Worm (Caenorhabditis elegans) whole organism, L4/young adult: ENCODE measurements around the gene lec-11.
"Not testable (repeated sequence)": the region's sequence is repeated elsewhere in the genome, so short reads cannot be mapped to it uniquely, and the experiment has no call there.

Source experiments
- W03F9.2 ChIP-seq: fragments of 150-350 bp; optimal IDR thresholded peaks from 2 replicates; lab custom pipeline; 2014; ENCODE audit warnings: missing biosample characterization, missing genetic modification characterization
- dao-5 ChIP-seq: sonication (generic microtip); optimal IDR thresholded peaks from 2 replicates; lab custom pipeline; 2016; ENCODE audit warnings: missing genotype, missing genetic modification characterization, moderate library complexity, missing compliant biosample characterization
- him-1 ChIP-seq: sonication (generic microtip); optimal IDR thresholded peaks from 2 replicates; lab custom pipeline; 2016; ENCODE audit warnings: missing genotype, missing genetic modification reagents, missing genetic modification characterization, missing compliant biosample characterization

Gene lec-11

DNA sequence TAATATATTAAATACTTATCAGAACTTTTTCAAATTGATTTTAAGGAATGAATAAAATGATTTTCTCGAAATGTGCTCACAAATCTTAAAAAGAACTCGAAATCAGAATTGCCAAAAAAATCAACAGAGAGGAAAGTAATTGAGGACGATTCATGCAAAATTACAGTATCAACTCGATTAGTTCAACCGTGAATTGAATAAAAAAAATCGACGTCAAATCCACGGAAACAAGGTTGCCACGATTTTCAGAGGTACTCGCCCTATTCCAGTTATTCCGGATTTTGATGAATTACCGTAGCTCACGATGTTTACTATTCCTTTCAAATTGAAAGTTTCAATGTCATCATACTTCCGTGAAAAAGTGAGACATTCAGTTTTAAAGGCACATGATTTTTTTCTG, 12.4 kb upstream of the lec-11 start, which contains the start of gene F15B10.3:
Gene F15B10.3 (plus strand): TSS at position 301 of the 400 bp plus-strand sequence.
- TF ChIP-seq W03F9.2 (tag; lab: Kevin White, UChicago) (no peak), dao-5 (tag; lab: Kevin White, UChicago) (no peak), him-1 (tag; lab: Kevin White, UChicago) (no peak)

DNA sequence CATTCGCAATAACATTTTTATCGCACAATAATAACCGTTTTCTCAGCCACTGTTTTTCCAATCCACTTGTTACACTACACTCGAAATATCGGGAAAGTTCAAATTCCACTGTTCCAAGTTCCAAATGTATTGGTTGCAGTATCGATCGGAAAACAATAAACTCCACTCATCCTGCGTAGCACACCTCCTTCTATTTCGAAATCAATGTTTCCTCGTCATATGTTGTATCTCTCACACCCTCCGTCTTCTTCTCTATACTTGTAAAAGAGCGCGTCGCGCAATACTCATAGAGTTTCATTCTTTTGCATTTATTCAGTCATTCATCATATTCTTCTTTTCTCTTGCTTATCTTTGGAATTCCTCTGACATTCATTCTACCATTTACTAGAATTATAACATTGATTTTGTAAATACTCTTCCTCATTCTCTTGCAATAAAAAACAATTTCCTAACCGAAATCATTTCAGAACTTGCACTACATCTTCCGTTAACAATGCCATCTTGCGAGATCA, 11.3 kb upstream of the lec-11 start, which contains the start of gene sup-36:
Gene sup-36 (plus strand): TSS at position 462 of the 512 bp plus-strand sequence.
- TF ChIP-seq W03F9.2 (tag; lab: Kevin White, UChicago) (no peak), him-1 (tag; lab: Kevin White, UChicago) (no peak), dao-5 (tag; lab: Kevin White, UChicago) (no peak)

DNA sequence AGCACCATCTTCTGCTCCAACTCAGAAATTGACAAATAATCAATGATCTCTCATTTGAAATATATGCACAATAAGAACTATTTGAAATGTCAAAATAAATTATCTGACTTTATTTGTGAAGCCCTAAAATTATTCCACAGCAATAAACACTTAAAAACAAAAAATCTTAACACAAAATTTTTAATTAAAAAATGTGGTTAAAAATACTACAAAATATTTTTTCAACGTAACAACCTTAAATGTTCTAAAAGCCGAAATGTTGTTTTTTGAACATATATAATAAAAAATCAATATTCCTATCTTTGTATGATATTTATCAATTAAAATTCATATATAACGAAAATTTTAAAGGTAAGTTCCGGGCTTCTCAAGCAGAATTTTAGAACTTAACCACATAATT, 9.5 kb upstream of the lec-11 start, which contains the start of gene F38A5.8:
Gene F38A5.8 (plus strand): TSS at position 301 of the 400 bp plus-strand sequence.
- TF ChIP-seq him-1 (tag; lab: Kevin White, UChicago) (no peak), W03F9.2 (tag; lab: Kevin White, UChicago) (no peak), dao-5 (tag; lab: Kevin White, UChicago) (no peak)

DNA sequence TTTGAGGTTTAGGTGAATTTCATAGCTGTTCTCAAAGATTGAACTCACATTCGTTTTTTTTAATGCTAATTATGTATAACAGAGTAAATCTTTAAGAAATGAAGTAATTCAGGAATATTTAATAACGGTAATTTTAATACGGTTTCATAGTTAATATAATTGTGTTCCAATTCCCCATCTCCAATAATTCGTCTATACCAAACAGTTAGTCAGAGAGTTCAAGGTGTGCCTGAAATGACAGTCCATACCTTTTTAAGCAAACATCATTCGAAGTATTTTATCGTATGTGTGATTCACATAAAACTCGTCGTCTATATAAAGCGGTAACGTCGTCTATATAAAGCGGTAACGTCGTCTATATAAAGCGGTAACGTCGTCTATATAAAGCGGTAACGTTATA, 8.8 kb upstream of the lec-11 start, which contains the start of gene nspb-5:
Gene nspb-5 (plus strand): TSS at position 301 of the 400 bp plus-strand sequence.
- TF ChIP-seq him-1, dao-5, W03F9.2 (tag; lab: Kevin White, UChicago): not testable (repeated sequence)

DNA sequence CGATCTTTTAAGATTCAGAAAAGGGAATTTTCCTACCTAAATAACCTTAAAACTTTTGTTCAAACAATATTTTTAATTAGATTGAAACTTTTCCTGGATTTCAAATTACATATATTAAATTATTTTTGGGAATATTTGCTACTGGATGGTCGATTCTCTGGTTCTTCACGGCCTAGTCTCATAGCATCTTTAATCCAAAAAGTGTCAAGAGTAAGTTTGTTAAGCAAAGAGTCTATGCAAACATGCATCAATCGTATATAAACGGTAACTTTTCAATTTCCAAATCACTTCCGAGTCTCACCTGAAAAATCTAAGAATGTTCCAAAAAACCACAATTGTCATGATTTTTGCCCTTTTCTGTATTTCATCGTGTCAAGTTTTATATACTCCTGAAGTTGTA, 8.0 kb upstream of the lec-11 start, which contains the start of gene nspb-4:
Gene nspb-4 (plus strand): TSS at position 301 of the 400 bp plus-strand sequence.
- TF ChIP-seq W03F9.2, him-1, dao-5 (tag; lab: Kevin White, UChicago): not testable (repeated sequence)

DNA sequence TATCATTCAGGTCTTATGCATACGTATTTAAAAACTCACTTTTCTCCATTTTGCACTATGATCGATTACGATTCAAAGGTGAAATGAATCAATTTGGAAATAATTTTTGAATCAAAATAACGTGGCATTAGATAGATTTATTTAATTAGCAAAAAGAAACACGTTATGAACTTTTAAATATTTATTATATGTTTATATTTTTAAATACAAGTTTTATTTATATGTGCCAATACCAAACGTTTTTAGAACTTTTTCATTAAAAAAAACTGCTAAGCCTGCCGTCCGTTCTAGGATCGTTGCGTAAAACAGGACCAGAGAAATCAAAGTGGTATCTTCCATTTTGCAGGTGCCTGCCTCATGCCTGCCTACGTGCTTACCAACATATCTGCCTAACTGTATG, 7.3 kb upstream of the lec-11 start, which contains the start of gene F38A5.6:
Gene F38A5.6 (minus strand): TSS at position 101 of the 400 bp plus-strand sequence.
- TF ChIP-seq dao-5 (tag; lab: Kevin White, UChicago) = no peak
- no peak for TF ChIP-seq him-1 (tag; lab: Kevin White, UChicago)
- TF ChIP-seq W03F9.2 (tag; lab: Kevin White, UChicago) = no peak

DNA sequence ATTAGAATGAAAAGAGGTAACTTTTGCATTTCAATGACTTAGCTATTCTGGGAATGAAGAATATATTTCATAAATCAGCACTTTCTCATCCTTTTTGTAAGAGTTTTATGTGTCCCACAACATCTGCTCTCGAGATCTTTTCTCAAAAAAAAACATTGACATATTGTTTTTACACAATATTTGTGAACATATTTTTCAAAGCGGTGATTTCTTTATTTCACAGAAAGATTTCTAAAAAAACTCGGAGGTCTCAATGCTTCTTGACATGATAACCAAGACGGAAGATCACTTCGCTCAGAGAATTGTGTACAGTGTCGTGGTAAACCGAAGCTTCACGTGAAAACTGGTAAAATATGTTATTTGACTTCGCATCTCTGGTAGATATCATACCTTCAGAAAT, 6.0 kb upstream of the lec-11 start, which contains the start of gene F38A5.22:
Gene F38A5.22 (minus strand): TSS at position 29 of the 400 bp plus-strand sequence.
- no peak for TF ChIP-seq him-1 (tag; lab: Kevin White, UChicago)
- TF ChIP-seq W03F9.2 (tag; lab: Kevin White, UChicago) = no peak
- no peak for TF ChIP-seq dao-5 (tag; lab: Kevin White, UChicago)

DNA sequence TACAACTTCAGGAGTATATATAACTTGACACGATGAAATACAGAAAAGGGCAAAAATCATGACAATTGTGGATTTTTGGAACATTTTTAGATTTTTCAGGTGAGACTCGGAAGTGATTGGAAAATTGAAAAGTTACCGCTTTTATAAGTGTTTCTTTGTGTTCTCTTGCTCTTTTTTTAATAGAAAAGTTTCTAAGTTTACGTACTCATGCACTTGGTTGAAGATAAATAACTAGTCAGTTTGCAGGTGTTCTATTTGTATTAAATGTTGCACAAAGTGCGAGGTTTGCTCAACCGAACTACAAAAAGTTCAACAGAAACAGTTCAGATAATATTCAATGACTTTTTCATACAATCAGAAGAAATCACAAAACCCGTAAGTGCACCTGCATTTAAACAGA, 4.9 kb upstream of the lec-11 start, which contains the start of gene nspb-3:
Gene nspb-3 (minus strand): TSS at position 101 of the 400 bp plus-strand sequence.
- not testable (repeated sequence) for TF ChIP-seq him-1, W03F9.2, dao-5 (tag; lab: Kevin White, UChicago)

DNA sequence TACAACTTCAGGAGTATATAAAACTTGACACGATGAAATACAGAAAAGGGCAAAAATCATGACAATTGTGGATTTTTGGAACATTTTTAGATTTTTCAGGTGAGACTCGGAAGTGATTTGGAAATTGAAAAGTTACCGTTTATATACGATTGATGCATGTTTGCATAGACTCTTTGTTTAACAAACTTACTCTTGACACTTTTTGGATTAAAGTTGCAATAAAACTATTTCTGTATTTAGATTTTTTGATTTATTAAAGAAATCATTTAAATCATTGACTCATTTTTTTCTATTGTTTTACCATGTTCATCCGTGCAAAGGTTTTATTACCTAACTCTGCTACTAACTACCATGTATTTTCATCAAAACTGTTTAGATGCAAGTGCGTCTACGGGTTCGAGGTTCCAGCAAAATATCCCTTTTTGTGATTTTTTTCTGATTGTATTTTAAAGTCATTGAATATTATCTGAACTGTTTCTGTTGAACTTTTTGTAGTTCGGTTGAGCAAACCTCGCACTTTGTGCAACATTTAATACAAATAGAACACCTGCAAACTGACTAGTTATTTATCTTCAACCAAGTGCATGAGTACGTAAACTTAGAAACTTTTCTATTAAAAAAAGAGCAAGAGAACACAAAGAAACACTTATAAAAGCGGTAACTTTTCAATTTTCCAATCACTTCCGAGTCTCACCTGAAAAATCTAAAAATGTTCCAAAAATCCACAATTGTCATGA, 1.2 kb upstream of the lec-11 start, which contains the start of the genes nspb-1 and nspb-2:
Gene nspb-1 (minus strand): TSS at position 101 of the 737 bp plus-strand sequence.
Gene nspb-2 (plus strand): TSS at position 687 of the 737 bp plus-strand sequence.
- not testable (repeated sequence) for TF ChIP-seq W03F9.2, dao-5, him-1 (tag; lab: Kevin White, UChicago)

DNA sequence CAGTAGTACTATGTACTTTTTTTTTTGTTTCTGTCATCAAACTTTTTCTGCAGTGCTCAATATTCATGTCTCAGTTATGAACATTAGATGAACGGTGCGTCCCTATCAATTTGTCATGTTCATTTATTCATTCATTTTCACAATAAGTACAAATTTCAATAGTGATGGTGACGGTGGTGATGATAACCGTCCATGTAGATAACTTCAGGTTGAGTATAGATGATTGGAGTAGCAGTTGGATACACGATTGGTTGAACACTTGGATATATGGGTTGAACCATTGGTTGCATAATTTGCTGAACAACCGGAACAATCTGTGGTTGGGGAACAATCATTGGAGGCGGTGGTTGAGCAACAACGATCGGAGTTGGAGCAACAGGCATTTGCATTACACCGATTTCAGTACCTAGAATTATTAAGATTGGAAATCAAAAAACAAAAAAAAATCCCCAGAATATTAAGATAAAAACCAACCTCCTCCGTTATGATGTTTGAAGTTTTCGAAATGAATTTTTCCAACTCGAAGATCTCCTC, 1.8 kb downstream of the lec-11 start:
- TF ChIP-seq W03F9.2 (tag; lab: Kevin White, UChicago) (no peak), dao-5 (tag; lab: Kevin White, UChicago) (no peak), him-1 (tag; lab: Kevin White, UChicago) (no peak)

DNA sequence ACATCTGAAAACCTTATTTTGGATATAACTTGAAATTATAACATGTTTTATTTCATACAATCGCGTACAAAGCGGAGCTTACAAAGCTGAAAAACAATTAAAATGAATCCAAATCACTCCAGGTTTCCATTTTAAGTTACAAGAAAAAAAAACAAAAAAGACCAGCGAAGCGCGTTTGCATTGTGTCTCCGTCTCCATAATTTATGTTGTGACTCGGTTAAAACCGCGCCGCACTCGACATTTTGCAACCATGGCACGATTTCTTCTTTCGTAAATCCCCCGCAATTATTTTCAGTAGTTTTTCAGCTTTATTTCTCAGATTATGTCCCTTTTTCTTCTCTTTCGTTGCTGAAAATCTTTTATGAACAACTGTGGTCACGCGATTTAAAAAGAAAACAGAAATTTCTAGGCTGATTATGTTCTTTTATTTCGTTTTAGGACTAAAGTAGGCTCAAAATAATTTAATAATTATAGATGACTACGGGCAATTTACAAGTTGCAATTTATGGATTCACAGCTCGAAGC, 4.5 kb downstream of the lec-11 start, which contains the start of the genes F38A5.2 and dnj-11:
Gene F38A5.2 (minus strand): TSS at position 4 of the 525 bp plus-strand sequence.
Gene dnj-11 (plus strand): TSS at position 475 of the 525 bp plus-strand sequence.
- peak; percentile 27 for TF ChIP-seq him-1 (tag; lab: Kevin White, UChicago)
- no peak for TF ChIP-seq dao-5 (tag; lab: Kevin White, UChicago)
- TF ChIP-seq W03F9.2 (tag; lab: Kevin White, UChicago) = peak; percentile 92

DNA sequence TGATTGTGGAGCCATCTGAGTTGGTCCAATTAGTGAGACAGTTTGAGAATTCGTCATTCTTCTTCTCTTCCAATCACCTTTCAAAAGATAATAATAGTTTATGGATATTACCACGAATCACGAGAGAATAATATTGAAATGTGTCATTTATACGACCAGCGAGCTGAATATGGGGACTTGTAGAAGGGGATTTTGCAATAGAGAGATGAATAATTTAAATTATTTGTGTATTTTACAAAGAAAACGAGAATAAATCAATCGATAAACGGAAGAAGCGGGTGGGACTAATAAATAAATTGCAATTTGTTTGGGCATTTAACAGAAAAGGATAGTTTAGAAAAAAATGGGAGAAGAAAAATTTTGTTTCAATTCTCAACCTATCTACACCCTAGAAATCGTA, 7.3 kb downstream of the lec-11 start, which contains the start of gene odr-8:
Gene odr-8 (minus strand): TSS at position 101 of the 400 bp plus-strand sequence.
- no peak for TF ChIP-seq dao-5 (tag; lab: Kevin White, UChicago)
- no peak for TF ChIP-seq W03F9.2 (tag; lab: Kevin White, UChicago)
- TF ChIP-seq him-1 (tag; lab: Kevin White, UChicago) = no peak
